Worm (Caenorhabditis elegans) whole organism, L4 larva: ENCODE measurements around the gene lpr-3.

Experiments
- attf-4 ChIP-seq: sonication (generic microtip); optimal IDR thresholded peaks from 3 replicates; lab custom pipeline; 2017; ENCODE audit warnings: missing biosample characterization, missing genetic modification characterization
- ceh-32 ChIP-seq: sonication (generic microtip); optimal IDR thresholded peaks from 2 replicates; lab custom pipeline; 2016; ENCODE audit warnings: mild to moderate bottlenecking, missing genetic modification characterization, missing compliant biosample characterization; ENCODE audit not compliant: poor library complexity
- duxl-1 ChIP-seq: sonication (generic microtip); optimal IDR thresholded peaks from 2 replicates; lab custom pipeline; 2016; ENCODE audit warnings: mild to moderate bottlenecking, missing genetic modification characterization, moderate library complexity, missing compliant biosample characterization; ENCODE audit not compliant: poor library complexity
- egl-27 ChIP-seq: sonication (generic microtip); optimal IDR thresholded peaks from 3 replicates; lab custom pipeline; 2017; ENCODE audit warnings: missing biosample characterization, missing genetic modification reagents, missing genetic modification characterization
- hlh-30 ChIP-seq: sonication (generic microtip); optimal IDR thresholded peaks from 2 replicates; lab custom pipeline; 2017; ENCODE audit warnings: antibody characterized with exemption, mild to moderate bottlenecking, missing genetic modification characterization, missing compliant biosample characterization; ENCODE audit not compliant: insufficient read depth
- lin-39 ChIP-seq: fragments of 150-350 bp; optimal IDR thresholded peaks from 2 replicates; lab custom pipeline; 2014; ENCODE audit warnings: missing biosample characterization, missing genetic modification reagents, missing genetic modification characterization
- lir-3 ChIP-seq: sonication (generic microtip); optimal IDR thresholded peaks from 2 replicates; lab custom pipeline; 2016; ENCODE audit warnings: mild to moderate bottlenecking, missing genetic modification characterization, missing compliant biosample characterization
- nhr-28 ChIP-seq: fragments of 150-350 bp; optimal IDR thresholded peaks from 2 replicates; lab custom pipeline; 2014; ENCODE audit warnings: missing biosample characterization, missing genetic modification characterization
- saeg-2 ChIP-seq: fragments of 200-800 bp; sonication (Bioruptor generic); IDR thresholded peaks from 2 replicates; pipeline ENCODE4 v1.3.6; 2022; ENCODE audit warnings: missing genetic modification reagents, missing genetic modification characterization, missing compliant biosample characterization
- set-16 ChIP-seq: fragments of 200-800 bp; sonication (Bioruptor generic); IDR thresholded peaks from 2 replicates; pipeline ENCODE4 v1.3.6; 2022; ENCODE audit warnings: missing genetic modification reagents, missing genetic modification characterization, missing compliant biosample characterization
- unc-62 ChIP-seq, 3 experiments: fragments of 150-350 bp in 1 of 3; sonication (generic microtip); optimal IDR thresholded peaks in 2 of 3; peaks in 1 of 3; 1 replicate in 1 of 3; 2 replicates in 2 of 3; lab custom pipeline; 2014 to 2017; ENCODE audit warnings: missing biosample characterization in 3 of 3, missing genetic modification characterization in 3 of 3, missing genetic modification reagents in 3 of 3, missing genotype in 1 of 3
- zfp-2 ChIP-seq: sonication (generic microtip); optimal IDR thresholded peaks from 2 replicates; lab custom pipeline; 2016; ENCODE audit warnings: mild to moderate bottlenecking, missing genetic modification characterization, missing compliant biosample characterization

ce11 chrX:11080170-11080728 lies 23.0 kb downstream of the lpr-3 start, which contains the start of gene sulp-7:
- no peak for TF ChIP-seq attf-4 (tag; lab: Kevin White, UChicago)
- no peak for TF ChIP-seq lir-3
- TF ChIP-seq zfp-2 (tag; lab: Kevin White, UChicago): no peak
- no peak for TF ChIP-seq saeg-2 (GFP tag; lab: Robert Waterston, UW)
- TF ChIP-seq ceh-32: no peak
- TF ChIP-seq hlh-30: peak; percentile 65
- TF ChIP-seq unc-62 (GFP tag; optimal IDR thresholded peaks at IDR 0.05 in 1 of 2; lab: Kevin White, UChicago): no peak
- TF ChIP-seq unc-62 (tag; optimal IDR thresholded peaks at IDR 0.05; lab: Kevin White, UChicago): no peak
- TF ChIP-seq duxl-1 (tag; lab: Kevin White, UChicago): no peak
- TF ChIP-seq lin-39 (tag; lab: Kevin White, UChicago): no peak
- peak; percentile 44 for TF ChIP-seq nhr-28 (tag; lab: Kevin White, UChicago)
- no peak for TF ChIP-seq egl-27 (tag; lab: Kevin White, UChicago)
- no peak for TF ChIP-seq set-16 (GFP tag; lab: Robert Waterston, UW)
